Worm (Caenorhabditis elegans) whole organism, L3 larva: ENCODE measurements around the gene dnj-20.

ENCODE experiments used
- R02D3.7 ChIP-seq: fragments of 150-350 bp; optimal IDR thresholded peaks from 2 replicates; lab custom pipeline; 2014; ENCODE audit warnings: missing biosample characterization, missing genetic modification characterization
- ceh-9 ChIP-seq: sonication (generic microtip); optimal IDR thresholded peaks from 2 replicates; lab custom pipeline; 2018; ENCODE audit warnings: missing biosample characterization, missing genetic modification characterization
- daf-12 ChIP-seq: fragments of 150-350 bp; optimal IDR thresholded peaks from 2 replicates; lab custom pipeline; 2014; ENCODE audit warnings: missing biosample characterization, missing genetic modification reagents, missing genetic modification characterization
- elt-1 ChIP-seq: fragments of 150-350 bp; optimal IDR thresholded peaks from 2 replicates; lab custom pipeline; 2014; ENCODE audit warnings: missing biosample characterization, missing genetic modification characterization
- lin-15B ChIP-seq: fragments of 150-350 bp; optimal IDR thresholded peaks from 2 replicates; lab custom pipeline; 2014; ENCODE audit warnings: missing biosample characterization, missing genetic modification characterization
- mdl-1 ChIP-seq: fragments of 150-350 bp; optimal IDR thresholded peaks from 2 replicates; lab custom pipeline; 2014; ENCODE audit warnings: missing biosample characterization, missing genetic modification characterization
- pqm-1 ChIP-seq: fragments of 150-350 bp; optimal IDR thresholded peaks from 2 replicates; lab custom pipeline; 2017; ENCODE audit warnings: missing biosample characterization, missing genetic modification characterization, inconsistent platforms
- sea-2 ChIP-seq: fragments of 150-350 bp; sonication (generic microtip); optimal IDR thresholded peaks from 4 replicates; lab custom pipeline; 2014; ENCODE audit warnings: missing biosample characterization, missing genetic modification reagents, missing genetic modification characterization
- snpc-4 ChIP-seq: fragments of 150-350 bp; optimal IDR thresholded peaks from 2 replicates; lab custom pipeline; 2014; ENCODE audit warnings: missing biosample characterization, missing genetic modification characterization
- tbx-2 ChIP-seq: sonication (generic microtip); optimal IDR thresholded peaks from 2 replicates; lab custom pipeline; 2016; ENCODE audit warnings: mild to moderate bottlenecking, missing genetic modification characterization, missing compliant biosample characterization
- zag-1 ChIP-seq: fragments of 150-350 bp; optimal IDR thresholded peaks from 2 replicates; lab custom pipeline; 2014; ENCODE audit warnings: missing biosample characterization, missing genetic modification characterization

ce11 chrII:9636300-9636699, 12.3 kb upstream of the dnj-20 start, which contains the start of gene ZK1307.7:
- TF ChIP-seq daf-12 (tag; lab: Kevin White, UChicago) (no peak), lin-15B (no peak), snpc-4 (tag; lab: Kevin White, UChicago) (no peak), sea-2 (no peak), R02D3.7 (tag; lab: Kevin White, UChicago) (no peak), ceh-9 (tag; lab: Kevin White, UChicago) (no peak), elt-1 (tag; lab: Kevin White, UChicago) (no peak), zag-1 (tag; lab: Kevin White, UChicago) (no peak), tbx-2 (tag; lab: Kevin White, UChicago) (no peak), mdl-1 (no peak), pqm-1 (tag; lab: Kevin White, UChicago) (no peak)
